Fruit fly (Drosophila melanogaster) whole organism, prepupa: ENCODE measurements around the gene Pde6.
A peak's percentile ranks its signal among the peaks of the same experiment; 100 is the strongest.

ENCODE experiments used
- CG10669 ChIP-seq: fragments of 200-800 bp; sonication (Bioruptor generic); optimal IDR thresholded peaks from 3 replicates; lab custom pipeline; 2018; ENCODE audit warnings: missing biosample characterization, mild to moderate bottlenecking, missing genetic modification characterization, moderate library complexity
- CG1621 ChIP-seq: fragments of 200-800 bp; sonication (Bioruptor generic); optimal IDR thresholded peaks from 3 replicates; lab custom pipeline; 2018; ENCODE audit warnings: missing biosample characterization, mild to moderate bottlenecking, missing genetic modification characterization
- CG4318 ChIP-seq: fragments of 200-800 bp; sonication (Bioruptor generic); optimal IDR thresholded peaks from 3 replicates; lab custom pipeline; 2017; ENCODE audit warnings: missing biosample characterization, mild to moderate bottlenecking, missing genetic modification characterization
- Eip93F ChIP-seq: fragments of 200-800 bp; sonication (Bioruptor generic); optimal IDR thresholded peaks from 2 replicates; lab custom pipeline; 2016; ENCODE audit warnings: missing biosample characterization, mild to moderate bottlenecking, missing genetic modification characterization
- Ets21C ChIP-seq: fragments of 200-800 bp; sonication (Bioruptor generic); optimal IDR thresholded peaks from 3 replicates; lab custom pipeline; 2016; ENCODE audit warnings: missing biosample characterization, missing genetic modification characterization
- Met ChIP-seq: fragments of 200-800 bp; sonication (Bioruptor generic); optimal IDR thresholded peaks from 3 replicates; lab custom pipeline; 2016; ENCODE audit warnings: missing biosample characterization, missing genetic modification characterization
- Sox102F ChIP-seq: fragments of 200-800 bp; sonication (Bioruptor generic); optimal IDR thresholded peaks from 2 replicates; lab custom pipeline; 2016; ENCODE audit warnings: missing biosample characterization, mild to moderate bottlenecking, missing genetic modification characterization
- eg ChIP-seq: fragments of 200-800 bp; sonication (Bioruptor generic); IDR thresholded peaks from 3 replicates; pipeline ENCODE4 v1.3.6; 2022; ENCODE audit warnings: missing biosample characterization, missing genetic modification characterization
- fd59A ChIP-seq: fragments of 200-800 bp; sonication (Bioruptor generic); optimal IDR thresholded peaks from 2 replicates; lab custom pipeline; 2017; ENCODE audit warnings: missing biosample characterization, mild to moderate bottlenecking, missing genetic modification characterization, missing genetic modification reagents
- lz ChIP-seq: fragments of 200-800 bp; sonication (Bioruptor generic); optimal IDR thresholded peaks from 3 replicates; lab custom pipeline; 2016; ENCODE audit warnings: missing biosample characterization, missing genetic modification characterization
- net ChIP-seq: fragments of 200-800 bp; sonication (Bioruptor generic); optimal IDR thresholded peaks from 3 replicates; lab custom pipeline; 2016; ENCODE audit warnings: missing biosample characterization, missing genetic modification characterization
- pdm3 ChIP-seq: fragments of 200-800 bp; sonication (Bioruptor generic); optimal IDR thresholded peaks from 3 replicates; lab custom pipeline; 2016; ENCODE audit warnings: missing biosample characterization, missing genetic modification characterization
- svp ChIP-seq: fragments of 200-800 bp; sonication (Bioruptor generic); peaks from one replicate; lab custom pipeline; 2016; ENCODE audit warnings: missing biosample characterization, missing genetic modification characterization
- vri ChIP-seq: fragments of 200-800 bp; sonication (Bioruptor generic); optimal IDR thresholded peaks from 3 replicates; lab custom pipeline; 2016; ENCODE audit warnings: missing biosample characterization, mild to moderate bottlenecking, missing genetic modification characterization

The Pde6 gene

dm6 chr3R:14466312-14466711 is 91.8 kb downstream of the Pde6 start:
- TF ChIP-seq vri (GFP tag; lab: Kevin White, UChicago) (no peak), CG10669 (GFP tag; lab: Kevin White, UChicago) (no peak), eg (GFP tag; lab: Robert Waterston, UW) (no peak), fd59A (no peak), pdm3 (GFP tag; lab: Kevin White, UChicago) (no peak), Sox102F (GFP tag; lab: Kevin White, UChicago) (no peak), CG1621 (tag; lab: Kevin White, UChicago) (no peak), lz (GFP tag; lab: Kevin White, UChicago) (no peak), net (no peak), Ets21C (GFP tag; lab: Kevin White, UChicago) (no peak), Eip93F (GFP tag; lab: Kevin White, UChicago) (no peak)

- no peak for TF ChIP-seq CG4318 (GFP tag; lab: Kevin White, UChicago)
Observed at dm6 chr3R:14465183-14465582, 92.9 kb downstream of the Pde6 start.

dm6 chr3R:14464423-14464822 is 93.7 kb downstream of the Pde6 start:
- no peak for TF ChIP-seq Met
- TF ChIP-seq svp (GFP tag; lab: Kevin White, UChicago): peak; percentile 56
